Fruit fly (Drosophila melanogaster): Measurements from ENCODE around the gene D2hgdh.

D2hgdh gene

dm6 chrX:2137587-2138341 is 3.5 kb upstream of the D2hgdh start (continued):
- TF ChIP-seq HLH54F (GFP tag; optimal IDR thresholded peaks at IDR 0.05) (peak; percentile 93), stc (GFP tag; IDR thresholded peaks at IDR 0.05) (peak; percentile 99), cato (GFP tag; optimal IDR thresholded peaks at IDR 0.05; ENCODE audit: borderline replicate concordance) (peak; percentile 97), fu2 (GFP tag; optimal IDR thresholded peaks at IDR 0.05) (peak; percentile 93), fd3F (GFP tag; optimal IDR thresholded peaks at IDR 0.05) (peak; percentile 99), CG11695 (GFP tag; IDR thresholded peaks at IDR 0.05) (peak; percentile 100), sug (tag; optimal IDR thresholded peaks at IDR 0.05) (peak; percentile 98), CG6813 (GFP tag; optimal IDR thresholded peaks at IDR 0.05) (peak; percentile 99), CTCF (GFP tag; optimal IDR thresholded peaks at IDR 0.05) (peak; percentile 79), gcm2 (GFP tag; optimal IDR thresholded peaks at IDR 0.05) (peak; percentile 93), CG6854 (GFP tag; optimal IDR thresholded peaks at IDR 0.05) (peak; percentile 99), cas (GFP tag; IDR thresholded peaks at IDR 0.05) (peak; percentile 96), Ssrp (tag; optimal IDR thresholded peaks at IDR 0.05) (peak; percentile 99), pfk (GFP tag; optimal IDR thresholded peaks at IDR 0.05) (peak; percentile 75), stwl (tag; optimal IDR thresholded peaks at IDR 0.05) (peak; percentile 87), Hr39 (optimal IDR thresholded peaks at IDR 0.05) (no peak), CG3407 (GFP tag; optimal IDR thresholded peaks at IDR 0.05) (peak; percentile 98), gro (GFP tag; optimal IDR thresholded peaks at IDR 0.05) (peak; percentile 92), dmrt99B (tag; optimal IDR thresholded peaks at IDR 0.05) (peak; percentile 100), gfzf (GFP tag; optimal IDR thresholded peaks at IDR 0.05) (no peak), CG34376 (GFP tag; optimal IDR thresholded peaks at IDR 0.05) (peak; percentile 99), CG18476 (GFP tag; optimal IDR thresholded peaks at IDR 0.05) (peak; percentile 99), ATbp (GFP tag; optimal IDR thresholded peaks at IDR 0.05) (peak; percentile 98), sens-2 (GFP tag; IDR thresholded peaks at IDR 0.05) (peak; percentile 97), caup (GFP tag; optimal IDR thresholded peaks at IDR 0.05; ENCODE audit: severe bottlenecking) (peak; percentile 99), Spps (tag; optimal IDR thresholded peaks at IDR 0.05) (peak; percentile 100), ham (GFP tag; IDR thresholded peaks at IDR 0.05) (peak; percentile 94), chinmo (GFP tag; IDR thresholded peaks at IDR 0.05; ENCODE audit: partially characterized antibody) (peak; percentile 81), pb (GFP tag; optimal IDR thresholded peaks at IDR 0.05) (peak; percentile 80), CG16863 (GFP tag; optimal IDR thresholded peaks at IDR 0.05) (peak; percentile 89), CG14441 (GFP tag; IDR thresholded peaks at IDR 0.05) (peak; percentile 98), CG10959 (GFP tag; IDR thresholded peaks at IDR 0.05) (peak; percentile 98), CG2116 (GFP tag; optimal IDR thresholded peaks at IDR 0.05) (peak; percentile 85), CG15514 (GFP tag; optimal IDR thresholded peaks at IDR 0.05) (peak; percentile 95), az2 (GFP tag; optimal IDR thresholded peaks at IDR 0.05) (peak; percentile 98), PHDP (tag; optimal IDR thresholded peaks at IDR 0.05) (peak; percentile 100), repo (GFP tag; optimal IDR thresholded peaks at IDR 0.05) (peak; percentile 88), otp (GFP tag; IDR thresholded peaks at IDR 0.05) (peak; percentile 97), Abd-B (GFP tag; optimal IDR thresholded peaks at IDR 0.05) (peak; percentile 99), CG7271 (tag; optimal IDR thresholded peaks at IDR 0.05) (peak; percentile 99), gce (GFP tag; IDR thresholded peaks at IDR 0.05) (peak; percentile 97), NC2α (GFP tag; optimal IDR thresholded peaks at IDR 0.05) (peak; percentile 87), lbe (GFP tag; optimal IDR thresholded peaks at IDR 0.05) (peak; percentile 98), br (optimal IDR thresholded peaks at IDR 0.05) (no peak), crp (GFP tag; optimal IDR thresholded peaks at IDR 0.05) (peak in 1 of 2 experiments; percentile 65), gsb-n (tag; optimal IDR thresholded peaks at IDR 0.05) (peak; percentile 99), bigmax (GFP tag; optimal IDR thresholded peaks at IDR 0.05) (peak; percentile 79), D (optimal IDR thresholded peaks at IDR 0.05) (no peak), D (GFP tag; optimal IDR thresholded peaks at IDR 0.05) (peak; percentile 99), CG2712 (tag; optimal IDR thresholded peaks at IDR 0.05) (peak; percentile 100)
